Worm (Caenorhabditis elegans): Measurements from ENCODE around the gene deg-1.

Gene deg-1

DNA sequence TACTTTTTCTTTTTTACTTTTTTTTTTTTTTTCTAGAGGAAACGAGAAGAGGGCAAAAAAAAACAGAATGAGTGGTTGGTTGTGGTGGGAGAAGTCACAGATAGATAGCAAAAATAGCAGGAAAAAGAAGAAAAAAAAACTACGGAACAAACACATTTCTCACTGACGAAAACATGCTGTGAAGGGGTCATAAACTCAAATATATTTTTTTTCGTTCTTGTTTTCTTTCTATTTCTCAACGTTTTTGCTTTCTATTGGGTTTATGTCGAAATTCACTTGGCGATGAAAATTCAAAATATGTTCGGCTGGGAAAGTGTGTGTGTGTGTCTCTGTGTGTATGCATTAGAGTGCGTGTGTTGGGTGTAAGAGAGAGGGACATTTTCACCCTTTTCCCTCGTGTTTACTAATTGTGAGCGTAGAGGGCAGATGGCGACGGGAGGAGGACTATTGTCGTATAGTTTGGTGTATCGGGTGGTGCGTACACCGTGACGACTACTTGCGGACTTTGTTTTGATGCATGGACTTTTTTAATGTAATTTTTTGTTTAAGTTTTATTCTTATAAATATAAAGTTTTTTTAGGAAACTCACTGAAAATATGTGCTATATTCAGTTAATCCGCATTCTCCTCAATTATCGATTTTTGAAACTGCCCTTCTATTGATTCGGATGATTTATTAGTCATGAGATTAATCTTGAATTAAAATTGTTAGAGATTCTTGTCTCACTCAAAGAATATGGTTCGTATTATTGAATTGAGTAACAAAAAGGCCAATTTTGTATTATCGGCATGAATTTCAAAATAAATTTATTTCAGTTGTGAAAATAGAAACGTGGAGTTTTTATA is 56.7 kb downstream of the deg-1 start (continued):
- TF ChIP-seq zag-1 (tag; optimal IDR thresholded peaks at IDR 0.05) (no peak), php-3 (GFP tag; IDR thresholded peaks at IDR 0.05) (no peak), D1046.2 (GFP tag; IDR thresholded peaks at IDR 0.05) (no peak), lin-39 (tag; optimal IDR thresholded peaks at IDR 0.05) (no peak), T26A8.4 (GFP tag; IDR thresholded peaks at IDR 0.05) (no peak), hlh-11 (tag; optimal IDR thresholded peaks at IDR 0.05) (peak; percentile 64)

DNA sequence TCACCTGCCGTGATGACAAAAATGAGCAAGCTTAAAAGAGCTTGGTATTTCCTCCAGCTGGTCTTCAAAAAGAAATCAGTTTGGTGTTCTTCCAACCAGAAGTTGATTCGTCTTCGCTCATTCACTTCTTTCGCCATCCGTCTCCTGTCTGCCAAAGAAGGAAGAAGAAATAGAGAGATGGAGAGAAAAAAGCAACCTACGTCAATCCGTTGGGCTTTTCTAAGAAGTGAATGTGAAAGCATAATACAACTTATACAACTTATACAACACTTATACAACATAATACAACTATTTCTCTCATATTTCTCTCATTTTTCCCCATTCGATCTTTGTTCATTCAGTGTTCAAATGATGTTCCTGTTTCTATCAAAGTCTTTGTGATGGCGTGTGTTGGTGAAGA is 58.1 kb downstream of the deg-1 start:
- peak; percentile 26 for TF ChIP-seq nhr-11 (tag; optimal IDR thresholded peaks at IDR 0.05)
- TF ChIP-seq mep-1 (tag; optimal IDR thresholded peaks at IDR 0.05) = peak; percentile 36
- TF ChIP-seq set-16 (GFP tag; IDR thresholded peaks at IDR 0.05) = no peak

DNA sequence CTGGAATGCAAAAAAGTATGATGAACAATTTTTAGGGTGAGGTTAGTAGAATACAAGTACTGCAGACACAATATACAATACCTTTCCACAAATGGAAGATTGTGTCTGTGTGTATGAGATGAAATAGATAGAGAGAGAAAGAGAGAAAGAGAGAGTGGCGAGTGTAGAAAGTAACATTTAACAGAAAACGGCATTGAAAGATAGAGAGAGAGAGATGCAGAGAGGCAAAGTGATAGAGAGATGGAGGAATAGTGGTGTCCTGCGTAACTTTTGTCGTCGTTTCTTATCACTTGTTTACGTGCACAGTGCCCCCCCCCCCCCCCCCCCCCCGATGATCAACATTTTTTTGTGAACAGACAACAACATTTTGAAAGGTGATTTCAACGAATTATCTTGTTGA is 61.9 kb downstream of the deg-1 start:
- TF ChIP-seq daf-8 (GFP tag; IDR thresholded peaks at IDR 0.05) (no peak), hmg-1.1 (GFP tag; IDR thresholded peaks at IDR 0.05) (peak; percentile 56), dmd-6 (GFP tag; IDR thresholded peaks at IDR 0.05) (peak; percentile 76), ZK337.2 (GFP tag; IDR thresholded peaks at IDR 0.05) (no peak), saeg-2 (GFP tag; IDR thresholded peaks at IDR 0.05) (no peak), nhr-10 (tag; optimal IDR thresholded peaks at IDR 0.05) (peak; percentile 24), ztf-11 (tag; optimal IDR thresholded peaks at IDR 0.05) (no peak), Y5F2A.4 (GFP tag; optimal IDR thresholded peaks at IDR 0.05) (no peak), daf-16 (GFP tag; optimal IDR thresholded peaks at IDR 0.05) (no peak), daf-16 (tag; optimal IDR thresholded peaks at IDR 0.05) (peak; percentile 74), nhr-6 (tag; optimal IDR thresholded peaks at IDR 0.05) (peak; percentile 65), ces-1 (GFP tag; optimal IDR thresholded peaks at IDR 0.05) (no peak), zfp-2 (tag; optimal IDR thresholded peaks at IDR 0.05) (no peak), hlh-11 (tag; optimal IDR thresholded peaks at IDR 0.05) (peak; percentile 86), set-16 (GFP tag; IDR thresholded peaks at IDR 0.05) (no peak), ztf-7 (tag; optimal IDR thresholded peaks at IDR 0.05) (peak; percentile 21), nhr-111 (GFP tag; optimal IDR thresholded peaks at IDR 0.05) (no peak), lin-29 (GFP tag; IDR thresholded peaks at IDR 0.05) (no peak), F37D6.2 (tag; optimal IDR thresholded peaks at IDR 0.05) (no peak), mdl-1 (tag; optimal IDR thresholded peaks at IDR 0.05) (peak in 1 of 2 experiments; percentile 51), egl-43 (GFP tag; IDR thresholded peaks at IDR 0.05) (no peak), nhr-41 (GFP tag; IDR thresholded peaks at IDR 0.05) (no peak), hlh-30 (tag; optimal IDR thresholded peaks at IDR 0.05; ENCODE audit: insufficient read depth) (peak; percentile 30), pqm-1 (tag; optimal IDR thresholded peaks at IDR 0.05) (peak; percentile 50), Y48G9A.11 (GFP tag; IDR thresholded peaks at IDR 0.05) (no peak), mep-1 (tag; optimal IDR thresholded peaks at IDR 0.05) (peak; percentile 60), lsy-2 (tag; optimal IDR thresholded peaks at IDR 0.05) (peak in 1 of 2 experiments; percentile 56), mes-2 (tag; optimal IDR thresholded peaks at IDR 0.05; ENCODE audit: poor library complexity, severe bottlenecking) (peak; percentile 68), hif-1 (tag; optimal IDR thresholded peaks at IDR 0.05) (peak in 1 of 2 experiments; percentile 26), tra-1 (GFP tag; IDR thresholded peaks at IDR 0.05) (0 out of 2 replicates have a peak, but pooled peaks have one; percentile 50), nhr-237 (tag; optimal IDR thresholded peaks at IDR 0.05) (no peak), dve-1 (tag; optimal IDR thresholded peaks at IDR 0.05; ENCODE audit: insufficient read depth) (peak; percentile 83), pha-4 (GFP tag; IDR thresholded peaks at IDR 0.05) (peak; percentile 45; the same call in 1 of the 2 replicates), pha-4 (tag; optimal IDR thresholded peaks at IDR 0.05) (no peak), vab-7 (GFP tag; IDR thresholded peaks at IDR 0.05) (no peak), nhr-28 (tag; optimal IDR thresholded peaks at IDR 0.05) (peak; percentile 89), mxl-3 (GFP tag; optimal IDR thresholded peaks at IDR 0.05) (peak; percentile 22), nhr-48 (tag; optimal IDR thresholded peaks at IDR 0.05) (peak; percentile 44), unc-62 (GFP tag; optimal IDR thresholded peaks at IDR 0.05 in 1 of 2) (peak in 1 of 2 experiments; percentile 75), unc-62 (tag; optimal IDR thresholded peaks at IDR 0.05) (no peak)
